Fruit fly (Drosophila melanogaster) whole organism, embryonic: ENCODE data around the gene UK114.

Experiments
- Adf1 ChIP-seq: fragments of 200-800 bp; sonication (Bioruptor generic); IDR thresholded peaks from 2 replicates; pipeline ENCODE4 v1.3.6; 2022; ENCODE audit warnings: missing biosample characterization, missing genetic modification characterization
- B-H2 ChIP-seq: fragments of 200-800 bp; sonication (Bioruptor generic); optimal IDR thresholded peaks from 2 replicates; lab custom pipeline; 2018; ENCODE audit warnings: missing biosample characterization, mild to moderate bottlenecking, missing genetic modification characterization
- Bteb2 ChIP-seq: fragments of 200-800 bp; sonication (Bioruptor generic); optimal IDR thresholded peaks from 2 replicates; lab custom pipeline; 2016; ENCODE audit warnings: missing biosample characterization, missing genetic modification characterization
- CG10147 ChIP-seq: fragments of 200-800 bp; sonication (Bioruptor generic); optimal IDR thresholded peaks from 2 replicates; lab custom pipeline; 2019; ENCODE audit warnings: missing biosample characterization, mild to moderate bottlenecking, missing genetic modification characterization, moderate library complexity
- CG12236 ChIP-seq: fragments of 200-800 bp; sonication (Bioruptor generic); optimal IDR thresholded peaks from 2 replicates; lab custom pipeline; 2016; ENCODE audit warnings: missing biosample characterization, missing genetic modification characterization
- CG1233 ChIP-seq: fragments of 200-800 bp; sonication (Bioruptor generic); optimal IDR thresholded peaks from 4 replicates; lab custom pipeline; 2018; ENCODE audit warnings: missing biosample characterization, mild to moderate bottlenecking, missing genetic modification characterization
- CG12659 ChIP-seq: fragments of 200-800 bp; sonication (Bioruptor generic); optimal IDR thresholded peaks from 3 replicates; lab custom pipeline; 2017; ENCODE audit warnings: mild to moderate bottlenecking, missing biosample characterization, missing genetic modification reagents, missing genetic modification characterization
- CG13424 ChIP-seq: fragments of 200-800 bp; sonication (Bioruptor generic); optimal IDR thresholded peaks from 2 replicates; lab custom pipeline; 2019; ENCODE audit warnings: missing biosample characterization, mild to moderate bottlenecking, missing genetic modification characterization, moderate library complexity
- CG14441 ChIP-seq: fragments of 200-800 bp; sonication (Bioruptor generic); IDR thresholded peaks from 2 replicates; pipeline ENCODE4 v1.3.6; 2022; ENCODE audit warnings: missing biosample characterization, missing genetic modification characterization
- CG18764 ChIP-seq: fragments of 200-800 bp; sonication (Bioruptor generic); optimal IDR thresholded peaks from 3 replicates; lab custom pipeline; 2016; ENCODE audit warnings: missing biosample characterization, missing genetic modification characterization
- CG31224 ChIP-seq: fragments of 200-800 bp; sonication (Bioruptor generic); IDR thresholded peaks from 2 replicates; pipeline ENCODE4 v1.3.6; 2022; ENCODE audit warnings: missing biosample characterization, missing genetic modification characterization
- CG3847 ChIP-seq: fragments of 200-800 bp; sonication (Bioruptor generic); IDR thresholded peaks from 2 replicates; pipeline ENCODE4 v1.3.6; 2022; ENCODE audit warnings: missing biosample characterization, missing genetic modification characterization
- CG3995 ChIP-seq: fragments of 200-800 bp; sonication (Bioruptor generic); optimal IDR thresholded peaks from 3 replicates; lab custom pipeline; 2016; ENCODE audit warnings: missing biosample characterization, missing genetic modification characterization
- CG4854 ChIP-seq: fragments of 200-800 bp; sonication (Bioruptor generic); optimal IDR thresholded peaks from 2 replicates; lab custom pipeline; 2016; ENCODE audit warnings: missing biosample characterization, missing genetic modification characterization, inconsistent platforms
- CG7786 ChIP-seq: fragments of 200-800 bp; sonication (Bioruptor generic); optimal IDR thresholded peaks from 2 replicates; lab custom pipeline; 2016; ENCODE audit warnings: missing biosample characterization, missing genetic modification characterization
- CoRest ChIP-seq: fragments of 200-800 bp; sonication (Bioruptor generic); optimal IDR thresholded peaks from 3 replicates; lab custom pipeline; 2018; ENCODE audit warnings: missing biosample characterization, mild to moderate bottlenecking, missing genetic modification characterization, moderate library complexity
- D ChIP-seq, 2 experiments: fragments of 200-800 bp in 1 of 2; fragments of >200 bp in 1 of 2; sonication (Bioruptor generic) in 1 of 2; optimal IDR thresholded peaks; 2 replicates in 1 of 2; 3 replicates in 1 of 2; lab custom pipeline; 2017; ENCODE audit warnings: mild to moderate bottlenecking in 1 of 2, missing biosample characterization in 1 of 2, missing genetic modification characterization in 1 of 2, missing genetic modification reagents in 1 of 2
- Doc2 ChIP-seq: fragments of 200-800 bp; sonication (Bioruptor generic); IDR thresholded peaks from 2 replicates; pipeline ENCODE4 v1.3.6; 2022; ENCODE audit warnings: missing biosample characterization, missing genetic modification characterization
- Drgx ChIP-seq: fragments of 200-800 bp; sonication (Bioruptor generic); IDR thresholded peaks from 2 replicates; pipeline ENCODE4 v1.3.6; 2022; ENCODE audit warnings: missing biosample characterization, missing genetic modification characterization
- E2f2 ChIP-seq: fragments of 200-800 bp; sonication (Bioruptor generic); IDR thresholded peaks from 2 replicates; pipeline ENCODE4 v1.3.6; 2022; ENCODE audit warnings: missing biosample characterization, missing genetic modification characterization
- ERR ChIP-seq: fragments of 200-800 bp; sonication (Bioruptor generic); optimal IDR thresholded peaks from 2 replicates; lab custom pipeline; 2016; ENCODE audit warnings: missing biosample characterization, missing genetic modification characterization
- Fer2 ChIP-seq: fragments of 200-800 bp; sonication (Bioruptor generic); optimal IDR thresholded peaks from 2 replicates; lab custom pipeline; 2018; ENCODE audit warnings: missing biosample characterization, mild to moderate bottlenecking, missing genetic modification characterization, moderate library complexity
- Fer3 ChIP-seq: fragments of 200-800 bp; sonication (Bioruptor generic); optimal IDR thresholded peaks from 2 replicates; lab custom pipeline; 2018; ENCODE audit warnings: missing biosample characterization, mild to moderate bottlenecking, missing genetic modification characterization, moderate library complexity
- Mes4 ChIP-seq: fragments of 200-800 bp; sonication (Bioruptor generic); optimal IDR thresholded peaks from 2 replicates; lab custom pipeline; 2016; ENCODE audit warnings: missing biosample characterization, missing genetic modification characterization
- Myb ChIP-seq: fragments of 200-800 bp; sonication (Bioruptor generic); optimal IDR thresholded peaks from 2 replicates; lab custom pipeline; 2016; ENCODE audit warnings: missing biosample characterization, missing genetic modification characterization
- Nf-YB ChIP-seq: fragments of 200-800 bp; sonication (Bioruptor generic); optimal IDR thresholded peaks from 3 replicates; lab custom pipeline; 2019; ENCODE audit warnings: missing biosample characterization, mild to moderate bottlenecking, missing genetic modification characterization, moderate library complexity
- Oli ChIP-seq: fragments of 200-800 bp; sonication (Bioruptor generic); optimal IDR thresholded peaks from 2 replicates; lab custom pipeline; 2018; ENCODE audit warnings: missing biosample characterization, mild to moderate bottlenecking, missing genetic modification characterization, moderate library complexity
- Opbp ChIP-seq: fragments of 200-800 bp; sonication (Bioruptor generic); IDR thresholded peaks from 3 replicates; pipeline ENCODE4 v1.3.6; 2022; ENCODE audit warnings: missing biosample characterization, missing genetic modification characterization; ENCODE audit not compliant: partially characterized antibody
- Sry-δ ChIP-seq: fragments of 200-800 bp; sonication (Bioruptor generic); optimal IDR thresholded peaks from 2 replicates; lab custom pipeline; 2016; ENCODE audit warnings: missing biosample characterization, missing genetic modification characterization
- Usf ChIP-seq: fragments of 200-800 bp; sonication (Bioruptor generic); optimal IDR thresholded peaks from 2 replicates; lab custom pipeline; 2017; ENCODE audit warnings: missing genotype, missing biosample characterization, missing genetic modification characterization
- ac ChIP-seq: fragments of 200-800 bp; sonication (Bioruptor generic); optimal IDR thresholded peaks from 3 replicates; lab custom pipeline; 2017; ENCODE audit warnings: missing biosample characterization, mild to moderate bottlenecking, missing genetic modification characterization
- al ChIP-seq: fragments of 200-800 bp; sonication (Bioruptor generic); IDR thresholded peaks from 2 replicates; pipeline ENCODE4 v1.3.6; 2022; ENCODE audit warnings: missing biosample characterization, missing genetic modification characterization
- ase ChIP-seq: fragments of 200-800 bp; sonication (Bioruptor generic); IDR thresholded peaks from 3 replicates; pipeline ENCODE4 v1.3.6; 2022; ENCODE audit warnings: missing biosample characterization, missing genetic modification characterization
- az2 ChIP-seq: fragments of 200-800 bp; sonication (Bioruptor generic); optimal IDR thresholded peaks from 3 replicates; lab custom pipeline; 2016; ENCODE audit warnings: missing biosample characterization, missing genetic modification characterization
- bab2 ChIP-seq: fragments of 200-800 bp; sonication (Bioruptor generic); optimal IDR thresholded peaks from 2 replicates; lab custom pipeline; 2016; ENCODE audit warnings: missing biosample characterization, missing genetic modification characterization
- caup ChIP-seq: fragments of 200-800 bp; sonication (Bioruptor generic); optimal IDR thresholded peaks from 3 replicates; lab custom pipeline; 2017; ENCODE audit warnings: missing biosample characterization, mild to moderate bottlenecking, missing genetic modification characterization, moderate library complexity; ENCODE audit not compliant: severe bottlenecking
- croc ChIP-seq: fragments of 200-800 bp; sonication (Bioruptor generic); conservative IDR thresholded peaks from 3 replicates; pipeline ENCODE4 v1.3.6; 2022; ENCODE audit warnings: missing biosample characterization, missing genetic modification characterization
- dm ChIP-seq: fragments of 200-800 bp; sonication (Bioruptor generic); optimal IDR thresholded peaks from 3 replicates; lab custom pipeline; 2016; ENCODE audit warnings: missing biosample characterization, missing genetic modification characterization
- ewg ChIP-seq: fragments of 200-800 bp; sonication (Bioruptor generic); optimal IDR thresholded peaks from 3 replicates; lab custom pipeline; 2017; ENCODE audit warnings: mild to moderate bottlenecking, missing biosample characterization, missing genetic modification reagents, missing genetic modification characterization
- eyg ChIP-seq: fragments of 200-800 bp; sonication (Bioruptor generic); optimal IDR thresholded peaks from 3 replicates; lab custom pipeline; 2016; ENCODE audit warnings: missing biosample characterization, missing genetic modification characterization
- gem ChIP-seq: fragments of 200-800 bp; sonication (Bioruptor generic); optimal IDR thresholded peaks from 2 replicates; lab custom pipeline; 2019; ENCODE audit warnings: missing biosample characterization, mild to moderate bottlenecking, missing genetic modification characterization, moderate library complexity
- her ChIP-seq: fragments of 200-800 bp; sonication (Bioruptor generic); optimal IDR thresholded peaks from 2 replicates; lab custom pipeline; 2016; ENCODE audit warnings: missing biosample characterization, missing genetic modification characterization
- jing ChIP-seq: fragments of 200-800 bp; sonication (Bioruptor generic); optimal IDR thresholded peaks from 2 replicates; lab custom pipeline; 2018; ENCODE audit warnings: missing biosample characterization, mild to moderate bottlenecking, missing genetic modification characterization
- kay ChIP-seq: fragments of 200-800 bp; sonication (Bioruptor generic); optimal IDR thresholded peaks from 2 replicates; lab custom pipeline; 2016; ENCODE audit warnings: missing biosample characterization, missing genetic modification characterization
- lilli ChIP-seq: fragments of 200-800 bp; sonication (Bioruptor generic); optimal IDR thresholded peaks from 3 replicates; lab custom pipeline; 2016; ENCODE audit warnings: missing biosample characterization, missing genetic modification characterization
- sisA ChIP-seq: fragments of 200-800 bp; sonication (Bioruptor generic); IDR thresholded peaks from 2 replicates; pipeline ENCODE4 v1.3.6; 2022; ENCODE audit warnings: missing biosample characterization, missing genetic modification characterization
- sob ChIP-seq: fragments of 200-800 bp; sonication (Bioruptor generic); IDR thresholded peaks from 2 replicates; pipeline ENCODE4 v1.3.6; 2022; ENCODE audit warnings: missing biosample characterization, missing genetic modification characterization
- tx ChIP-seq: fragments of 200-800 bp; sonication (Bioruptor generic); optimal IDR thresholded peaks from 2 replicates; lab custom pipeline; 2016; ENCODE audit warnings: missing biosample characterization, missing genetic modification characterization
- wek ChIP-seq: fragments of 200-800 bp; sonication (Bioruptor generic); optimal IDR thresholded peaks from 3 replicates; lab custom pipeline; 2018; ENCODE audit warnings: missing biosample characterization, mild to moderate bottlenecking, missing genetic modification characterization, moderate library complexity
- yki ChIP-seq: fragments of >200 bp; optimal IDR thresholded peaks from 3 replicates; lab custom pipeline; 2018

Gene UK114

DNA sequence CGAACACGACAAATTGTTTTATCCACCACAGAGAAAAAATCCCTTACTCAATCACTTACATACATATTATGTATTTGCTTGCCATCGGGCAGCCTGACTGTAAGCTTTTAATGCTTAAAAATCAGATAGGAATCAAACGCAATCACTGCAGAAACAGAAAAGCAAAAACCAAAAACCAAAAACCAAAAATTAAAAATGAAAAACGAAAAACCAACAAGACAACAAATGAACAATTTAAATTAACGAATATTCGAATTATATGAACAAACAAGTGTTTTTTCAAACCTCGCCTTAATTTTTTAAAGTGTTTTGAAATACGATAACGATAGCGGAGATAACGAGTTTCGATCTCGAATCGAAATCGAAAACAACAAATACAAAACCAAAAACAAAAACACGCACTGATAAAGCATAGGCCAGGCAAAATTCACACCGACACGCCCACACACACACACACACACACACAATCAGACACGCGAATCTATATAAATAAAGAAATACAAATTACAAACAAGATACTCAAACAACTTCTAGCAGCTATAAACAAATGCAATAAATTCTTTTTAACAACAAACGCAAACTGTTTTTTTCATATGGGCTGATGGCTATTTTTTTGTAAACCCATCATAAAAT, 20.5 kb downstream of the UK114 start (continued):
- peak; percentile 51 for TF ChIP-seq lilli
- peak; percentile 43 for TF ChIP-seq Fer3 (tag; lab: Kevin White, UChicago)
- TF ChIP-seq CG14441 (GFP tag; lab: Robert Waterston, UW): peak; percentile 52; the same call in 1 of the 2 replicates
- no peak; the same call in 1 of the 2 replicates for TF ChIP-seq al (GFP tag; lab: Robert Waterston, UW)
- TF ChIP-seq CG10147 (GFP tag; lab: Kevin White, UChicago): no peak
- TF ChIP-seq CG12659 (GFP tag; lab: Kevin White, UChicago): peak; percentile 45
- TF ChIP-seq croc (GFP tag; lab: Robert Waterston, UW): no peak
- no peak for TF ChIP-seq ac (GFP tag; lab: Kevin White, UChicago)
- TF ChIP-seq CoRest: peak; percentile 19
- TF ChIP-seq gem (tag; lab: Kevin White, UChicago): peak; percentile 76
- no peak for TF ChIP-seq wek (GFP tag; lab: Kevin White, UChicago)
- TF ChIP-seq Opbp (GFP tag; lab: Robert Waterston, UW): no peak
- peak; percentile 44; the same call in 1 of the 2 replicates for TF ChIP-seq E2f2 (GFP tag; lab: Robert Waterston, UW)
- peak; percentile 45 for TF ChIP-seq CG13424 (tag; lab: Kevin White, UChicago)
- peak; percentile 28 for TF ChIP-seq Bteb2 (GFP tag; lab: Kevin White, UChicago)
- TF ChIP-seq bab2 (GFP tag; lab: Kevin White, UChicago): peak; percentile 61
- TF ChIP-seq Oli (tag; lab: Kevin White, UChicago): peak; percentile 40
- no peak for TF ChIP-seq ewg
- TF ChIP-seq CG3995 (GFP tag; lab: Kevin White, UChicago): peak; percentile 16
- TF ChIP-seq CG7786: peak; percentile 41
- no peak for TF ChIP-seq Nf-YB (GFP tag; lab: Kevin White, UChicago)
- TF ChIP-seq Myb: peak; percentile 52
- TF ChIP-seq Usf (GFP tag; lab: Kevin White, UChicago): no peak
- peak; percentile 21 for TF ChIP-seq caup (GFP tag; lab: Kevin White, UChicago)
- TF ChIP-seq CG1233: peak; percentile 26
- TF ChIP-seq CG12236 (GFP tag; lab: Kevin White, UChicago): no peak
- TF ChIP-seq kay: peak; percentile 17
- peak; percentile 13 for TF ChIP-seq CG18764 (GFP tag; lab: Kevin White, UChicago)
- TF ChIP-seq Mes4: no peak
- TF ChIP-seq az2: peak; percentile 45
- peak; percentile 27 for TF ChIP-seq ERR (GFP tag; lab: Kevin White, UChicago)
- peak; percentile 23; the same call in 1 of the 2 replicates for TF ChIP-seq CG3847 (GFP tag; lab: Robert Waterston, UW)
- TF ChIP-seq tx (GFP tag; lab: Kevin White, UChicago): no peak
- TF ChIP-seq D (optimal IDR thresholded peaks at IDR 0.05; lab: Kevin White, UChicago): no peak
- no peak for TF ChIP-seq D (GFP tag; optimal IDR thresholded peaks at IDR 0.05; lab: Kevin White, UChicago)
- TF ChIP-seq her: peak; percentile 2
- peak; percentile 13; the same call in 1 of the 2 replicates for TF ChIP-seq sisA
- TF ChIP-seq dm (GFP tag; lab: Kevin White, UChicago): no peak
- TF ChIP-seq Doc2: no peak
- TF ChIP-seq sob (GFP tag; lab: Robert Waterston, UW): peak; percentile 63; the same call in 1 of the 2 replicates
- no peak for TF ChIP-seq jing (GFP tag; lab: Kevin White, UChicago)
- TF ChIP-seq Fer2: no peak
- no peak for TF ChIP-seq yki (lab: Kevin White, UChicago)
- peak; percentile 45; the same call in 1 of the 3 replicates for TF ChIP-seq ase (GFP tag; lab: Robert Waterston, UW)
- TF ChIP-seq CG4854 (GFP tag; lab: Kevin White, UChicago): no peak
- no peak for TF ChIP-seq Adf1 (GFP tag; lab: Robert Waterston, UW)
- TF ChIP-seq Drgx (GFP tag; lab: Robert Waterston, UW): peak; percentile 54
- peak; percentile 4 for TF ChIP-seq Sry-δ
- TF ChIP-seq B-H2: no peak
- peak; percentile 29; the same call in 1 of the 2 replicates for TF ChIP-seq CG31224 (GFP tag; lab: Robert Waterston, UW)
- TF ChIP-seq eyg (GFP tag; lab: Kevin White, UChicago): peak; percentile 34
